Worm (Caenorhabditis elegans) whole organism, midembryonic: ENCODE data around the gene F43D2.7.

Experiments
- T22C8.4 ChIP-seq: fragments of 200-800 bp; sonication (Bioruptor generic); IDR thresholded peaks from 2 replicates; pipeline ENCODE4 v1.3.6; 2022; ENCODE audit warnings: missing genetic modification characterization, missing compliant biosample characterization
- cog-1 ChIP-seq: sonication (generic microtip); optimal IDR thresholded peaks from 2 replicates; lab custom pipeline; 2016; ENCODE audit warnings: missing genetic modification characterization, missing compliant biosample characterization
- flt-1 ChIP-seq: fragments of 200-800 bp; sonication (Bioruptor generic); IDR thresholded peaks from 2 replicates; pipeline ENCODE4 v1.3.6; 2022; ENCODE audit warnings: missing genetic modification characterization, missing compliant biosample characterization
- klf-2 ChIP-seq: fragments of 200-800 bp; sonication (Bioruptor generic); conservative IDR thresholded peaks from 2 replicates; pipeline ENCODE4 v1.3.6; 2022; ENCODE audit warnings: missing genetic modification reagents, missing genetic modification characterization, missing compliant biosample characterization
- med-1 ChIP-seq: sonication (generic microtip); optimal IDR thresholded peaks from 2 replicates; lab custom pipeline; 2017; ENCODE audit warnings: missing genetic modification characterization, mild to moderate bottlenecking, missing compliant biosample characterization, antibody characterized with exemption, missing genetic modification reagents; ENCODE audit not compliant: insufficient read depth
- ref-1 ChIP-seq: fragments of 200-800 bp; sonication (Bioruptor generic); conservative IDR thresholded peaks from 2 replicates; pipeline ENCODE4 v1.3.6; 2022; ENCODE audit warnings: missing genetic modification reagents, missing genetic modification characterization, missing compliant biosample characterization
- tab-1 ChIP-seq: fragments of 200-800 bp; sonication (Bioruptor generic); IDR thresholded peaks from 2 replicates; pipeline ENCODE4 v1.3.6; 2022; ENCODE audit warnings: missing genetic modification characterization, missing compliant biosample characterization
- ztf-23 ChIP-seq: fragments of 200-800 bp; sonication (Bioruptor generic); IDR thresholded peaks from 2 replicates; pipeline ENCODE4 v1.3.6; 2022; ENCODE audit warnings: missing genetic modification reagents, missing genetic modification characterization, missing compliant biosample characterization
- ztf-29 ChIP-seq: fragments of 200-800 bp; sonication (Bioruptor generic); IDR thresholded peaks from 2 replicates; pipeline ENCODE4 v1.3.6; 2022; ENCODE audit warnings: missing genetic modification reagents, missing genetic modification characterization, missing compliant biosample characterization

Gene F43D2.7

ce11 chrV:14660608-14661355, 20.8 kb upstream of the F43D2.7 start, which contains the start of gene srh-17:
srh-17 (plus strand) TSS chrV:14661305.
- TF ChIP-seq klf-2 (GFP tag; lab: Robert Waterston, UW) (no peak), ref-1 (GFP tag; lab: Robert Waterston, UW) (no peak), T22C8.4 (GFP tag; lab: Robert Waterston, UW) (no peak), med-1 (GFP tag; lab: Kevin White, UChicago) (no peak), ztf-23 (GFP tag; lab: Robert Waterston, UW) (no peak), ztf-29 (GFP tag; lab: Robert Waterston, UW) (no peak), cog-1 (tag; lab: Kevin White, UChicago) (no peak), flt-1 (GFP tag; lab: Robert Waterston, UW) (no peak), tab-1 (GFP tag; lab: Robert Waterston, UW) (no peak)

ce11 chrV:14659595-14659994, 19.6 kb upstream of the F43D2.7 start:
- TF ChIP-seq klf-2 (GFP tag; lab: Robert Waterston, UW) (no peak), tab-1 (GFP tag; lab: Robert Waterston, UW) (no peak), ztf-23 (GFP tag; lab: Robert Waterston, UW) (no peak), T22C8.4 (GFP tag; lab: Robert Waterston, UW) (no peak), ztf-29 (GFP tag; lab: Robert Waterston, UW) (no peak), med-1 (GFP tag; lab: Kevin White, UChicago) (no peak), cog-1 (tag; lab: Kevin White, UChicago) (no peak), flt-1 (GFP tag; lab: Robert Waterston, UW) (no peak), ref-1 (GFP tag; lab: Robert Waterston, UW) (no peak)

ce11 chrV:14658131-14658530, 18.2 kb upstream of the F43D2.7 start, which contains the start of gene slc-25A29:
slc-25A29 (minus strand) TSS chrV:14658175.
- no peak for TF ChIP-seq med-1 (GFP tag; lab: Kevin White, UChicago)
- TF ChIP-seq T22C8.4 (GFP tag; lab: Robert Waterston, UW) = no peak

- TF ChIP-seq ztf-29 (GFP tag; lab: Robert Waterston, UW) = no peak
- TF ChIP-seq T22C8.4 (GFP tag; lab: Robert Waterston, UW) = no peak
- no peak for TF ChIP-seq cog-1 (tag; lab: Kevin White, UChicago)
- TF ChIP-seq ref-1 (GFP tag; lab: Robert Waterston, UW) = no peak
These were observed 17.0 kb upstream of the F43D2.7 start for ce11 chrV:14656970-14657369.

ce11 chrV:14655689-14656088, 15.7 kb upstream of the F43D2.7 start:
- TF ChIP-seq ztf-29 (GFP tag; lab: Robert Waterston, UW) = no peak
- no peak for TF ChIP-seq ztf-23 (GFP tag; lab: Robert Waterston, UW)
- TF ChIP-seq med-1 (GFP tag; lab: Kevin White, UChicago) = no peak
- no peak for TF ChIP-seq cog-1 (tag; lab: Kevin White, UChicago)
- TF ChIP-seq ref-1 (GFP tag; lab: Robert Waterston, UW) = no peak
- TF ChIP-seq T22C8.4 (GFP tag; lab: Robert Waterston, UW) = no peak

ce11 chrV:14650631-14651030, 10.7 kb upstream of the F43D2.7 start:
- no peak for TF ChIP-seq flt-1 (GFP tag; lab: Robert Waterston, UW)
- TF ChIP-seq cog-1 (tag; lab: Kevin White, UChicago) = no peak
- TF ChIP-seq ztf-23 (GFP tag; lab: Robert Waterston, UW) = no peak
- no peak for TF ChIP-seq T22C8.4 (GFP tag; lab: Robert Waterston, UW)
- no peak for TF ChIP-seq klf-2 (GFP tag; lab: Robert Waterston, UW)
- TF ChIP-seq ref-1 (GFP tag; lab: Robert Waterston, UW) = no peak
- no peak for TF ChIP-seq tab-1 (GFP tag; lab: Robert Waterston, UW)
- TF ChIP-seq ztf-29 (GFP tag; lab: Robert Waterston, UW) = no peak
- no peak for TF ChIP-seq med-1 (GFP tag; lab: Kevin White, UChicago)

- TF ChIP-seq med-1 (GFP tag; lab: Kevin White, UChicago) = no peak
- no peak for TF ChIP-seq cog-1 (tag; lab: Kevin White, UChicago)
- no peak for TF ChIP-seq ref-1 (GFP tag; lab: Robert Waterston, UW)
- no peak for TF ChIP-seq T22C8.4 (GFP tag; lab: Robert Waterston, UW)
- no peak for TF ChIP-seq ztf-23 (GFP tag; lab: Robert Waterston, UW)
- no peak for TF ChIP-seq ztf-29 (GFP tag; lab: Robert Waterston, UW)
- TF ChIP-seq flt-1 (GFP tag; lab: Robert Waterston, UW) = no peak
- no peak for TF ChIP-seq klf-2 (GFP tag; lab: Robert Waterston, UW)
- TF ChIP-seq tab-1 (GFP tag; lab: Robert Waterston, UW) = no peak
These were observed 10.0 kb upstream of the F43D2.7 start for ce11 chrV:14649929-14650328.

ce11 chrV:14648825-14649224, 8.9 kb upstream of the F43D2.7 start:
- TF ChIP-seq ref-1 (GFP tag; lab: Robert Waterston, UW) = no peak
- no peak for TF ChIP-seq ztf-29 (GFP tag; lab: Robert Waterston, UW)
- no peak for TF ChIP-seq ztf-23 (GFP tag; lab: Robert Waterston, UW)
- TF ChIP-seq T22C8.4 (GFP tag; lab: Robert Waterston, UW) = no peak
- TF ChIP-seq tab-1 (GFP tag; lab: Robert Waterston, UW) = no peak
- no peak for TF ChIP-seq med-1 (GFP tag; lab: Kevin White, UChicago)
- no peak for TF ChIP-seq klf-2 (GFP tag; lab: Robert Waterston, UW)
- no peak for TF ChIP-seq flt-1 (GFP tag; lab: Robert Waterston, UW)
- TF ChIP-seq cog-1 (tag; lab: Kevin White, UChicago) = no peak
